Worm (Caenorhabditis elegans) whole organism, L3 larva: ENCODE measurements around the gene F48F5.8.

ENCODE experiments used
- R02D3.7 ChIP-seq: fragments of 150-350 bp; optimal IDR thresholded peaks from 2 replicates; lab custom pipeline; 2014; ENCODE audit warnings: missing biosample characterization, missing genetic modification characterization
- ZK546.5 ChIP-seq: sonication (generic microtip); optimal IDR thresholded peaks from 2 replicates; lab custom pipeline; 2017; ENCODE audit warnings: missing biosample characterization, missing genetic modification characterization
- aly-2 ChIP-seq: fragments of 150-350 bp; optimal IDR thresholded peaks from 2 replicates; lab custom pipeline; 2014; ENCODE audit warnings: missing biosample characterization, missing genetic modification characterization
- ama-1 ChIP-seq: fragments of 150-350 bp; optimal IDR thresholded peaks from 2 replicates; lab custom pipeline; 2018
- ceh-16 ChIP-seq: sonication (generic microtip); optimal IDR thresholded peaks from 2 replicates; lab custom pipeline; 2017; ENCODE audit warnings: missing biosample characterization, missing genetic modification characterization
- ceh-82 ChIP-seq: fragments of 150-350 bp; optimal IDR thresholded peaks from 2 replicates; lab custom pipeline; 2014; ENCODE audit warnings: missing biosample characterization, missing genetic modification characterization
- ceh-9 ChIP-seq: sonication (generic microtip); optimal IDR thresholded peaks from 2 replicates; lab custom pipeline; 2018; ENCODE audit warnings: missing biosample characterization, missing genetic modification characterization
- daf-12 ChIP-seq: fragments of 150-350 bp; optimal IDR thresholded peaks from 2 replicates; lab custom pipeline; 2014; ENCODE audit warnings: missing biosample characterization, missing genetic modification reagents, missing genetic modification characterization
- egl-27 ChIP-seq: sonication (generic microtip); optimal IDR thresholded peaks from 4 replicates; lab custom pipeline; 2017; ENCODE audit warnings: missing biosample characterization, missing genetic modification reagents, missing genetic modification characterization
- egl-5 ChIP-seq: fragments of 150-350 bp; optimal IDR thresholded peaks from 2 replicates; lab custom pipeline; 2017; ENCODE audit warnings: missing biosample characterization, missing genetic modification reagents, missing genetic modification characterization, inconsistent platforms
- elt-1 ChIP-seq: fragments of 150-350 bp; optimal IDR thresholded peaks from 2 replicates; lab custom pipeline; 2014; ENCODE audit warnings: missing biosample characterization, missing genetic modification characterization
- elt-2 ChIP-seq: sonication (generic microtip); optimal IDR thresholded peaks from 2 replicates; lab custom pipeline; 2016; ENCODE audit warnings: missing genetic modification reagents, mild to moderate bottlenecking, missing genetic modification characterization, missing compliant biosample characterization
- elt-3 ChIP-seq, 3 experiments: fragments of 150-350 bp in 1 of 3; sonication (generic microtip) in 2 of 3; optimal IDR thresholded peaks; 2 replicates in 2 of 3; 4 replicates in 1 of 3; lab custom pipeline; 2014 to 2017; ENCODE audit warnings: missing biosample characterization in 3 of 3, missing genetic modification characterization in 3 of 3
- eor-1 ChIP-seq, 2 experiments: fragments of 150-350 bp; optimal IDR thresholded peaks; 2 replicates each; lab custom pipeline; 2014 to 2018; ENCODE audit warnings: missing biosample characterization in 2 of 2, missing genetic modification characterization in 2 of 2
- fkh-10 ChIP-seq: sonication (generic microtip); optimal IDR thresholded peaks from 2 replicates; lab custom pipeline; 2017; ENCODE audit warnings: missing biosample characterization, missing genetic modification reagents, missing genetic modification characterization
- fkh-2 ChIP-seq: fragments of 150-350 bp; optimal IDR thresholded peaks from 2 replicates; lab custom pipeline; 2014; ENCODE audit warnings: missing biosample characterization, missing genetic modification reagents, missing genetic modification characterization
- fos-1 ChIP-seq: fragments of 150-350 bp; optimal IDR thresholded peaks from 2 replicates; lab custom pipeline; 2014; ENCODE audit warnings: missing biosample characterization, missing genetic modification characterization
- hmg-11 ChIP-seq: sonication (generic microtip); optimal IDR thresholded peaks from 2 replicates; lab custom pipeline; 2016; ENCODE audit warnings: missing genetic modification characterization, missing compliant biosample characterization
- jun-1 ChIP-seq: fragments of 150-350 bp; optimal IDR thresholded peaks from 2 replicates; lab custom pipeline; 2014; ENCODE audit warnings: missing biosample characterization, missing genetic modification reagents, missing genetic modification characterization
- lin-15B ChIP-seq: fragments of 150-350 bp; optimal IDR thresholded peaks from 2 replicates; lab custom pipeline; 2014; ENCODE audit warnings: missing biosample characterization, missing genetic modification characterization
- lin-39 ChIP-seq: fragments of 150-350 bp; optimal IDR thresholded peaks from 2 replicates; lab custom pipeline; 2018; ENCODE audit warnings: missing biosample characterization, missing genetic modification reagents, missing genetic modification characterization
- lsy-12 ChIP-seq: sonication (generic microtip); optimal IDR thresholded peaks from 2 replicates; lab custom pipeline; 2016; ENCODE audit warnings: mild to moderate bottlenecking, missing genetic modification characterization, missing compliant biosample characterization
- mdl-1 ChIP-seq: fragments of 150-350 bp; optimal IDR thresholded peaks from 2 replicates; lab custom pipeline; 2014; ENCODE audit warnings: missing biosample characterization, missing genetic modification characterization
- mml-1 ChIP-seq: fragments of 150-350 bp; sonication (generic microtip); optimal IDR thresholded peaks from 3 replicates; lab custom pipeline; 2014; ENCODE audit warnings: missing biosample characterization, missing genetic modification characterization
- nfya-1 ChIP-seq: sonication (generic microtip); optimal IDR thresholded peaks from 2 replicates; lab custom pipeline; 2017; ENCODE audit warnings: missing genetic modification characterization, mild to moderate bottlenecking, missing compliant biosample characterization, antibody characterized with exemption, moderate library complexity; ENCODE audit not compliant: insufficient read depth
- nhr-11 ChIP-seq: fragments of 150-350 bp; optimal IDR thresholded peaks from 2 replicates; lab custom pipeline; 2014; ENCODE audit warnings: missing biosample characterization, missing genetic modification characterization
- nhr-23 ChIP-seq: fragments of 150-350 bp; optimal IDR thresholded peaks from 2 replicates; lab custom pipeline; 2014; ENCODE audit warnings: missing biosample characterization, missing genetic modification reagents, missing genetic modification characterization
- nhr-237 ChIP-seq: fragments of 150-350 bp; optimal IDR thresholded peaks from 2 replicates; lab custom pipeline; 2014; ENCODE audit warnings: missing biosample characterization, missing genetic modification characterization
- nhr-28 ChIP-seq: fragments of 150-350 bp; optimal IDR thresholded peaks from 2 replicates; lab custom pipeline; 2014; ENCODE audit warnings: missing biosample characterization, missing genetic modification characterization
- nhr-43 ChIP-seq: sonication (generic microtip); optimal IDR thresholded peaks from 2 replicates; lab custom pipeline; 2016; ENCODE audit warnings: mild to moderate bottlenecking, missing genetic modification characterization, missing compliant biosample characterization; ENCODE audit not compliant: poor library complexity, severe bottlenecking
- nhr-67 ChIP-seq: fragments of 150-350 bp; optimal IDR thresholded peaks from 2 replicates; lab custom pipeline; 2014; ENCODE audit warnings: missing biosample characterization, missing genetic modification characterization
- nhr-76 ChIP-seq: fragments of 150-350 bp; sonication (generic microtip); optimal IDR thresholded peaks from 5 replicates; lab custom pipeline; 2014; ENCODE audit warnings: missing biosample characterization, missing genetic modification characterization
- nhr-77 ChIP-seq: fragments of 150-350 bp; optimal IDR thresholded peaks from 2 replicates; lab custom pipeline; 2014; ENCODE audit warnings: missing biosample characterization, missing genetic modification characterization
- pha-4 ChIP-seq: fragments of 150-350 bp; optimal IDR thresholded peaks from 2 replicates; lab custom pipeline; 2014; ENCODE audit warnings: missing biosample characterization, missing genetic modification reagents, missing genetic modification characterization
- pqm-1 ChIP-seq: fragments of 150-350 bp; optimal IDR thresholded peaks from 2 replicates; lab custom pipeline; 2017; ENCODE audit warnings: missing biosample characterization, missing genetic modification characterization, inconsistent platforms
- sea-2 ChIP-seq: fragments of 150-350 bp; sonication (generic microtip); optimal IDR thresholded peaks from 4 replicates; lab custom pipeline; 2014; ENCODE audit warnings: missing biosample characterization, missing genetic modification reagents, missing genetic modification characterization
- snpc-4 ChIP-seq: fragments of 150-350 bp; optimal IDR thresholded peaks from 2 replicates; lab custom pipeline; 2014; ENCODE audit warnings: missing biosample characterization, missing genetic modification characterization
- unc-39 ChIP-seq: sonication (generic microtip); optimal IDR thresholded peaks from 4 replicates; lab custom pipeline; 2017; ENCODE audit warnings: missing biosample characterization, missing genetic modification characterization
- unc-62 ChIP-seq: fragments of 150-350 bp; sonication (generic microtip); optimal IDR thresholded peaks from 4 replicates; lab custom pipeline; 2014; ENCODE audit warnings: missing biosample characterization, missing genetic modification reagents, missing genetic modification characterization
- zag-1 ChIP-seq: fragments of 150-350 bp; optimal IDR thresholded peaks from 2 replicates; lab custom pipeline; 2014; ENCODE audit warnings: missing biosample characterization, missing genetic modification characterization
- ztf-11 ChIP-seq: fragments of 150-350 bp; optimal IDR thresholded peaks from 2 replicates; lab custom pipeline; 2014; ENCODE audit warnings: missing biosample characterization, missing genetic modification characterization
- ztf-4 ChIP-seq: fragments of 150-350 bp; optimal IDR thresholded peaks from 2 replicates; lab custom pipeline; 2014; ENCODE audit warnings: missing biosample characterization, missing genetic modification characterization

The F48F5.8 gene

ce11 chrV:20409016-20409415 is 16.1 kb upstream of the F48F5.8 start:
- TF ChIP-seq ZK546.5 (tag; lab: Kevin White, UChicago): no peak

- TF ChIP-seq unc-62 (GFP tag; lab: Kevin White, UChicago) (no peak), elt-2 (tag; lab: Kevin White, UChicago) (peak; percentile 12), pha-4 (no peak), nhr-28 (no peak)
Observed at ce11 chrV:20410285-20410684, 14.9 kb upstream of the F48F5.8 start.

ce11 chrV:20411659-20412058 is 13.5 kb upstream of the F48F5.8 start, which contains the start of gene F53H2.3:
TSS of gene F53H2.3 (minus strand) at chrV:20411759.
- TF ChIP-seq unc-39 (tag; lab: Kevin White, UChicago) (no peak), pha-4 (peak; percentile 35)

ce11 chrV:20412225-20412624 is 12.9 kb upstream of the F48F5.8 start:
- no peak for TF ChIP-seq fkh-2 (tag; lab: Kevin White, UChicago)
- TF ChIP-seq eor-1 (tag; optimal IDR thresholded peaks at IDR 0.05; lab: Kevin White, UChicago): no peak
- TF ChIP-seq nfya-1 (tag; lab: Kevin White, UChicago): no peak
- TF ChIP-seq lsy-12: no peak
- no peak for TF ChIP-seq ceh-9 (tag; lab: Kevin White, UChicago)
- no peak for TF ChIP-seq hmg-11 (tag; lab: Kevin White, UChicago)
- peak; percentile 57 for TF ChIP-seq nhr-23 (tag; lab: Kevin White, UChicago)
- no peak for TF ChIP-seq R02D3.7 (tag; lab: Kevin White, UChicago)
- TF ChIP-seq elt-1 (tag; lab: Kevin White, UChicago): no peak
- no peak for TF ChIP-seq daf-12 (tag; lab: Kevin White, UChicago)
- TF ChIP-seq pha-4: peak; percentile 18
- TF ChIP-seq pqm-1 (tag; lab: Kevin White, UChicago): peak; percentile 52
- no peak for TF ChIP-seq fos-1 (tag; lab: Kevin White, UChicago)
- peak in 1 of 3 experiments; percentile 33 for TF ChIP-seq elt-3 (tag; optimal IDR thresholded peaks at IDR 0.05; lab: Kevin White, UChicago)
- no peak for TF ChIP-seq aly-2 (tag; lab: Kevin White, UChicago)
- no peak for TF ChIP-seq sea-2 (GFP tag; lab: Kevin White, UChicago)
- TF ChIP-seq mml-1 (tag; lab: Kevin White, UChicago): no peak
- TF ChIP-seq elt-2 (tag; lab: Kevin White, UChicago): peak; percentile 89
- no peak for TF ChIP-seq snpc-4 (tag; lab: Kevin White, UChicago)
- TF ChIP-seq jun-1 (tag; lab: Kevin White, UChicago): peak; percentile 41

ce11 chrV:20413426-20413825 is 11.7 kb upstream of the F48F5.8 start:
- TF ChIP-seq lin-39 (tag; lab: Kevin White, UChicago) (no peak), pha-4 (peak; percentile 41), lsy-12 (no peak), nhr-28 (no peak), jun-1 (tag; lab: Kevin White, UChicago) (peak; percentile 73), snpc-4 (tag; lab: Kevin White, UChicago) (no peak), ceh-16 (tag; lab: Kevin White, UChicago) (no peak), unc-39 (tag; lab: Kevin White, UChicago) (no peak), nhr-43 (tag; lab: Kevin White, UChicago) (peak; percentile 23), pqm-1 (tag; lab: Kevin White, UChicago) (peak; percentile 85), ceh-82 (tag; lab: Kevin White, UChicago) (no peak), mml-1 (tag; lab: Kevin White, UChicago) (no peak), mdl-1 (no peak), nhr-11 (tag; lab: Kevin White, UChicago) (no peak), daf-12 (tag; lab: Kevin White, UChicago) (no peak), elt-3 (tag; optimal IDR thresholded peaks at IDR 0.05; lab: Kevin White, UChicago) (no peak), ZK546.5 (tag; lab: Kevin White, UChicago) (no peak), egl-27 (tag; lab: Kevin White, UChicago) (no peak), hmg-11 (tag; lab: Kevin White, UChicago) (no peak), egl-5 (tag; lab: Kevin White, UChicago) (no peak), nhr-67 (no peak), ama-1 (lab: Kevin White, UChicago) (peak; percentile 32), ztf-4 (tag; lab: Kevin White, UChicago) (no peak), nfya-1 (tag; lab: Kevin White, UChicago) (no peak), elt-1 (tag; lab: Kevin White, UChicago) (no peak), ztf-11 (tag; lab: Kevin White, UChicago) (no peak), ceh-9 (tag; lab: Kevin White, UChicago) (no peak), fkh-2 (tag; lab: Kevin White, UChicago) (no peak), lin-15B (tag; lab: Kevin White, UChicago) (no peak), elt-2 (tag; lab: Kevin White, UChicago) (peak; percentile 92), fkh-10 (GFP tag; lab: Kevin White, UChicago) (no peak), aly-2 (tag; lab: Kevin White, UChicago) (no peak), nhr-77 (tag; lab: Kevin White, UChicago) (no peak), eor-1 (tag; optimal IDR thresholded peaks at IDR 0.05; lab: Kevin White, UChicago) (no peak), nhr-76 (no peak), nhr-237 (no peak), R02D3.7 (tag; lab: Kevin White, UChicago) (no peak), zag-1 (tag; lab: Kevin White, UChicago) (no peak), fos-1 (tag; lab: Kevin White, UChicago) (no peak), sea-2 (GFP tag; lab: Kevin White, UChicago) (no peak)
